Worm (Caenorhabditis elegans) whole organism, midembryonic: ENCODE data around the gene snr-6.

Experiments used
- T22C8.4 ChIP-seq: fragments of 200-800 bp; sonication (Bioruptor generic); IDR thresholded peaks from 2 replicates; pipeline ENCODE4 v1.3.6; 2022; ENCODE audit warnings: missing genetic modification characterization, missing compliant biosample characterization
- cog-1 ChIP-seq: sonication (generic microtip); optimal IDR thresholded peaks from 2 replicates; lab custom pipeline; 2016; ENCODE audit warnings: missing genetic modification characterization, missing compliant biosample characterization
- flt-1 ChIP-seq: fragments of 200-800 bp; sonication (Bioruptor generic); IDR thresholded peaks from 2 replicates; pipeline ENCODE4 v1.3.6; 2022; ENCODE audit warnings: missing genetic modification characterization, missing compliant biosample characterization
- klf-2 ChIP-seq: fragments of 200-800 bp; sonication (Bioruptor generic); conservative IDR thresholded peaks from 2 replicates; pipeline ENCODE4 v1.3.6; 2022; ENCODE audit warnings: missing genetic modification reagents, missing genetic modification characterization, missing compliant biosample characterization
- med-1 ChIP-seq: sonication (generic microtip); optimal IDR thresholded peaks from 2 replicates; lab custom pipeline; 2017; ENCODE audit warnings: missing genetic modification characterization, mild to moderate bottlenecking, missing compliant biosample characterization, antibody characterized with exemption, missing genetic modification reagents; ENCODE audit not compliant: insufficient read depth
- ref-1 ChIP-seq: fragments of 200-800 bp; sonication (Bioruptor generic); conservative IDR thresholded peaks from 2 replicates; pipeline ENCODE4 v1.3.6; 2022; ENCODE audit warnings: missing genetic modification reagents, missing genetic modification characterization, missing compliant biosample characterization
- tab-1 ChIP-seq: fragments of 200-800 bp; sonication (Bioruptor generic); IDR thresholded peaks from 2 replicates; pipeline ENCODE4 v1.3.6; 2022; ENCODE audit warnings: missing genetic modification characterization, missing compliant biosample characterization
- ztf-23 ChIP-seq: fragments of 200-800 bp; sonication (Bioruptor generic); IDR thresholded peaks from 2 replicates; pipeline ENCODE4 v1.3.6; 2022; ENCODE audit warnings: missing genetic modification reagents, missing genetic modification characterization, missing compliant biosample characterization
- ztf-29 ChIP-seq: fragments of 200-800 bp; sonication (Bioruptor generic); IDR thresholded peaks from 2 replicates; pipeline ENCODE4 v1.3.6; 2022; ENCODE audit warnings: missing genetic modification reagents, missing genetic modification characterization, missing compliant biosample characterization

snr-6 gene

ce11 chrIII:12455651-12456420 is 26.4 kb upstream of the snr-6 start:
- TF ChIP-seq med-1 (GFP tag; lab: Kevin White, UChicago) (no peak), T22C8.4 (no peak), klf-2 (no peak), flt-1 (GFP tag; lab: Robert Waterston, UW) (no peak)

ce11 chrIII:12453785-12454184 is 24.4 kb upstream of the snr-6 start:
- TF ChIP-seq klf-2 = no peak
- no peak for TF ChIP-seq cog-1
- TF ChIP-seq T22C8.4 = 0 out of 2 replicates have a peak, but pooled peaks have one; percentile 41

- no peak for TF ChIP-seq ztf-29 (GFP tag; lab: Robert Waterston, UW)
- no peak for TF ChIP-seq cog-1
- TF ChIP-seq flt-1 (GFP tag; lab: Robert Waterston, UW) = no peak
- TF ChIP-seq klf-2 = no peak
- TF ChIP-seq ztf-23 (GFP tag; lab: Robert Waterston, UW) = no peak
- TF ChIP-seq T22C8.4 = no peak
- TF ChIP-seq ref-1 (GFP tag; lab: Robert Waterston, UW) = no peak
- no peak for TF ChIP-seq med-1 (GFP tag; lab: Kevin White, UChicago)
- TF ChIP-seq tab-1 (GFP tag; lab: Robert Waterston, UW) = no peak
Measured at ce11 chrIII:12453315-12453714, 23.9 kb upstream of the snr-6 start, which contains the start of gene ani-1. TSS of gene ani-1 (minus strand) at chrIII:12453375.

ce11 chrIII:12445991-12446502 is 16.6 kb upstream of the snr-6 start, which contains the start of gene Y49E10.18:
TSS of gene Y49E10.18 (minus strand) at chrIII:12446106.
- TF ChIP-seq flt-1 (GFP tag; lab: Robert Waterston, UW) = no peak
- TF ChIP-seq ztf-23 (GFP tag; lab: Robert Waterston, UW) = no peak
- TF ChIP-seq cog-1 = no peak
- TF ChIP-seq tab-1 (GFP tag; lab: Robert Waterston, UW) = no peak
- no peak for TF ChIP-seq T22C8.4
- no peak for TF ChIP-seq med-1 (GFP tag; lab: Kevin White, UChicago)
- TF ChIP-seq ztf-29 (GFP tag; lab: Robert Waterston, UW) = no peak
- no peak for TF ChIP-seq klf-2
- TF ChIP-seq ref-1 (GFP tag; lab: Robert Waterston, UW) = no peak

- TF ChIP-seq T22C8.4 (no peak), cog-1 (no peak), ztf-23 (GFP tag; lab: Robert Waterston, UW) (no peak), med-1 (GFP tag; lab: Kevin White, UChicago) (no peak), klf-2 (no peak), ref-1 (GFP tag; lab: Robert Waterston, UW) (no peak), tab-1 (GFP tag; lab: Robert Waterston, UW) (no peak), flt-1 (GFP tag; lab: Robert Waterston, UW) (no peak), ztf-29 (GFP tag; lab: Robert Waterston, UW) (no peak)
Measured at ce11 chrIII:12445223-12445622, 15.8 kb upstream of the snr-6 start.

ce11 chrIII:12443880-12444279 is 14.5 kb upstream of the snr-6 start:
- TF ChIP-seq klf-2 = 0 out of 2 replicates have a peak, but pooled peaks have one; percentile 7
- no peak for TF ChIP-seq tab-1 (GFP tag; lab: Robert Waterston, UW)

- no peak for TF ChIP-seq med-1 (GFP tag; lab: Kevin White, UChicago)
- no peak for TF ChIP-seq ref-1 (GFP tag; lab: Robert Waterston, UW)
- no peak for TF ChIP-seq klf-2
- no peak for TF ChIP-seq T22C8.4
- no peak for TF ChIP-seq cog-1
- TF ChIP-seq tab-1 (GFP tag; lab: Robert Waterston, UW) = no peak
- TF ChIP-seq ztf-29 (GFP tag; lab: Robert Waterston, UW) = no peak
- no peak for TF ChIP-seq flt-1 (GFP tag; lab: Robert Waterston, UW)
- no peak for TF ChIP-seq ztf-23 (GFP tag; lab: Robert Waterston, UW)
Measured at ce11 chrIII:12439056-12439455, 9.6 kb upstream of the snr-6 start.

ce11 chrIII:12437020-12437419 is 7.6 kb upstream of the snr-6 start:
- no peak for TF ChIP-seq med-1 (GFP tag; lab: Kevin White, UChicago)
- no peak for TF ChIP-seq cog-1
- TF ChIP-seq flt-1 (GFP tag; lab: Robert Waterston, UW) = no peak
- no peak for TF ChIP-seq ref-1 (GFP tag; lab: Robert Waterston, UW)
- TF ChIP-seq ztf-29 (GFP tag; lab: Robert Waterston, UW) = no peak
- TF ChIP-seq tab-1 (GFP tag; lab: Robert Waterston, UW) = no peak
- no peak for TF ChIP-seq T22C8.4
- no peak for TF ChIP-seq klf-2
- TF ChIP-seq ztf-23 (GFP tag; lab: Robert Waterston, UW) = no peak

ce11 chrIII:12436215-12436614 is 6.8 kb upstream of the snr-6 start, which contains the start of gene fbxa-218:
TSS of gene fbxa-218 (plus strand) at chrIII:12436515.
- TF ChIP-seq cog-1 = no peak
- no peak for TF ChIP-seq ztf-29 (GFP tag; lab: Robert Waterston, UW)
- TF ChIP-seq T22C8.4 = no peak
- TF ChIP-seq flt-1 (GFP tag; lab: Robert Waterston, UW) = no peak
- TF ChIP-seq tab-1 (GFP tag; lab: Robert Waterston, UW) = no peak
- TF ChIP-seq ztf-23 (GFP tag; lab: Robert Waterston, UW) = no peak
- TF ChIP-seq med-1 (GFP tag; lab: Kevin White, UChicago) = no peak
- TF ChIP-seq klf-2 = no peak
- TF ChIP-seq ref-1 (GFP tag; lab: Robert Waterston, UW) = no peak

- TF ChIP-seq T22C8.4 (no peak), ref-1 (GFP tag; lab: Robert Waterston, UW) (no peak), tab-1 (GFP tag; lab: Robert Waterston, UW) (no peak), cog-1 (no peak), med-1 (GFP tag; lab: Kevin White, UChicago) (no peak)
Measured at ce11 chrIII:12434104-12434503, 4.7 kb upstream of the snr-6 start, which contains the start of gene Y49E10.27. TSS of gene Y49E10.27 (plus strand) at chrIII:12434404.
